Fruit fly (Drosophila melanogaster): ENCODE results near the gene CG31495.

dm6 chr3R:13834551-13834950 lies 5.2 kb downstream of the CG31495 start:
- TF ChIP-seq lz (GFP tag; optimal IDR thresholded peaks at IDR 0.05) (no peak), CG10631 (GFP tag; optimal IDR thresholded peaks at IDR 0.05) (no peak), CG31627 (GFP tag; optimal IDR thresholded peaks at IDR 0.05) (no peak), CG6808 (GFP tag; optimal IDR thresholded peaks at IDR 0.05) (no peak), CG16779 (tag; optimal IDR thresholded peaks at IDR 0.05) (no peak), eg (GFP tag; IDR thresholded peaks at IDR 0.05) (no peak), CG8119 (GFP tag; IDR thresholded peaks at IDR 0.05) (no peak), Hr39 (GFP tag; optimal IDR thresholded peaks at IDR 0.05) (no peak), CG8632 (GFP tag; optimal IDR thresholded peaks at IDR 0.05) (no peak), Sox14 (GFP tag; optimal IDR thresholded peaks at IDR 0.05) (no peak)
